Worm (Caenorhabditis elegans) whole organism, L3 larva: Measurements from ENCODE around the gene set-15.

Experiments used
- ceh-82 ChIP-seq: fragments of 150-350 bp; optimal IDR thresholded peaks from 2 replicates; lab custom pipeline; 2014; ENCODE audit warnings: missing biosample characterization, missing genetic modification characterization
- daf-12 ChIP-seq: fragments of 150-350 bp; optimal IDR thresholded peaks from 2 replicates; lab custom pipeline; 2014; ENCODE audit warnings: missing biosample characterization, missing genetic modification reagents, missing genetic modification characterization
- egl-27 ChIP-seq: sonication (generic microtip); optimal IDR thresholded peaks from 4 replicates; lab custom pipeline; 2017; ENCODE audit warnings: missing biosample characterization, missing genetic modification reagents, missing genetic modification characterization
- fkh-10 ChIP-seq: sonication (generic microtip); optimal IDR thresholded peaks from 2 replicates; lab custom pipeline; 2017; ENCODE audit warnings: missing biosample characterization, missing genetic modification reagents, missing genetic modification characterization
- nhr-12 ChIP-seq: fragments of 150-350 bp; optimal IDR thresholded peaks from 2 replicates; lab custom pipeline; 2014; ENCODE audit warnings: missing biosample characterization, missing genetic modification characterization
- nhr-237 ChIP-seq: fragments of 150-350 bp; optimal IDR thresholded peaks from 2 replicates; lab custom pipeline; 2014; ENCODE audit warnings: missing biosample characterization, missing genetic modification characterization
- pqm-1 ChIP-seq: fragments of 150-350 bp; optimal IDR thresholded peaks from 2 replicates; lab custom pipeline; 2017; ENCODE audit warnings: missing biosample characterization, missing genetic modification characterization, inconsistent platforms
- snpc-4 ChIP-seq: fragments of 150-350 bp; optimal IDR thresholded peaks from 2 replicates; lab custom pipeline; 2014; ENCODE audit warnings: missing biosample characterization, missing genetic modification characterization
- unc-62 ChIP-seq: fragments of 150-350 bp; sonication (generic microtip); optimal IDR thresholded peaks from 4 replicates; lab custom pipeline; 2014; ENCODE audit warnings: missing biosample characterization, missing genetic modification reagents, missing genetic modification characterization

DNA sequence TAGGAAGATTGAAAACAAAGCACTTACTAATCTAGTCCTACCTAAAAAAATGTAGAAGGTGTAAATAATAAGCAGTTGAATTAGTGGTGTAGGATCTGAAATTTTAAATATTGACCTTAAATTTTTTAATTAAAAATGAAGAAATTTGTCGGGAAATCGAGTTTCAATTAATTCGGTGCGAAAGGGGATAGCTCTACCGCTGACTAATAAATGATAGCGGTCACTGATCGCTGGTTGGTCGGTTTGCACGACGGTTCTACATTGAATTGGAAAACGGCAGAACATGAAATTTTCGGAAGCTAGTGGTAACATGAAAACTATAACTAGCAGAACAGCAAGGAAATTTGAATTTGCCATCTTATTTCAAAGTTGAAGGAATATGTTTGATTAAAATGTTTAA is at the start of gene set-15:
- TF ChIP-seq nhr-12 (no peak), ceh-82 (tag; lab: Kevin White, UChicago) (no peak), daf-12 (no peak), pqm-1 (tag; lab: Kevin White, UChicago) (no peak), egl-27 (tag; lab: Kevin White, UChicago) (no peak), unc-62 (GFP tag; lab: Kevin White, UChicago) (no peak), nhr-237 (tag; lab: Kevin White, UChicago) (no peak), snpc-4 (tag; lab: Kevin White, UChicago) (no peak), fkh-10 (GFP tag; lab: Kevin White, UChicago) (no peak)
